Worm (Caenorhabditis elegans): ENCODE data around the gene tag-325.

tag-325 gene

ce11 chrIII:4796039-4796438, 597 bp upstream of the tag-325 start (continued):
- TF ChIP-seq hrde-1 (tag; optimal IDR thresholded peaks at IDR 0.05; ENCODE audit: borderline replicate concordance) (no peak), chd-7 (tag; optimal IDR thresholded peaks at IDR 0.05) (no peak), ceh-40 (GFP tag; IDR thresholded peaks at IDR 0.05) (no peak)

ce11 chrIII:4802707-4803106, 6.1 kb downstream of the tag-325 start, which contains the start of gene metl-5:
TSS of gene metl-5 (plus strand) at chrIII:4803007.
- TF ChIP-seq hsf-1 (GFP tag; IDR thresholded peaks at IDR 0.05) (0 out of 2 replicates have a peak, but pooled peaks have one; percentile 37), madf-6 (GFP tag; IDR thresholded peaks at IDR 0.05) (0 out of 2 replicates have a peak, but pooled peaks have one; percentile 13), snpc-1.3 (tag; optimal IDR thresholded peaks at IDR 0.05; ENCODE audit: insufficient read depth) (no peak)

ce11 chrIII:4806345-4806744, 9.7 kb downstream of the tag-325 start:
- TF ChIP-seq Y95B8A.8 (GFP tag; IDR thresholded peaks at IDR 0.05) (no peak), Y67H2A.10 (GFP tag; conservative IDR thresholded peaks at IDR 0.05) (no peak), mxl-1 (tag; optimal IDR thresholded peaks at IDR 0.05) (no peak), let-526 (GFP tag; IDR thresholded peaks at IDR 0.05) (no peak), cebp-1 (GFP tag; IDR thresholded peaks at IDR 0.05) (no peak), cebp-1 (tag; optimal IDR thresholded peaks at IDR 0.05) (no peak), attf-3 (GFP tag; conservative IDR thresholded peaks at IDR 0.05) (no peak), F39B2.1 (GFP tag; IDR thresholded peaks at IDR 0.05) (no peak), tbp1 (GFP tag; optimal IDR thresholded peaks at IDR 0.05) (no peak), ztf-6 (GFP tag; IDR thresholded peaks at IDR 0.05) (no peak), gei-17 (GFP tag; optimal IDR thresholded peaks at IDR 0.05) (no peak), Y53G8AR.9 (GFP tag; conservative IDR thresholded peaks at IDR 0.05) (no peak), unc-62 (GFP tag; optimal IDR thresholded peaks at IDR 0.05) (no peak), Y53F4B.3 (GFP tag; IDR thresholded peaks at IDR 0.05) (no peak), hlh-12 (tag; optimal IDR thresholded peaks at IDR 0.05) (no peak), rpc-1 (optimal IDR thresholded peaks at IDR 0.05) (no peak), rpc-1 (tag; optimal IDR thresholded peaks at IDR 0.05) (no peak), egrh-3 (GFP tag; IDR thresholded peaks at IDR 0.05) (no peak), F37B4.10 (GFP tag; IDR thresholded peaks at IDR 0.05) (no peak), snpc-1.1 (tag; optimal IDR thresholded peaks at IDR 0.05; ENCODE audit: insufficient read depth) (no peak), nfya-1 (tag; optimal IDR thresholded peaks at IDR 0.05; ENCODE audit: borderline replicate concordance, insufficient read depth) (no peak)

DNA sequence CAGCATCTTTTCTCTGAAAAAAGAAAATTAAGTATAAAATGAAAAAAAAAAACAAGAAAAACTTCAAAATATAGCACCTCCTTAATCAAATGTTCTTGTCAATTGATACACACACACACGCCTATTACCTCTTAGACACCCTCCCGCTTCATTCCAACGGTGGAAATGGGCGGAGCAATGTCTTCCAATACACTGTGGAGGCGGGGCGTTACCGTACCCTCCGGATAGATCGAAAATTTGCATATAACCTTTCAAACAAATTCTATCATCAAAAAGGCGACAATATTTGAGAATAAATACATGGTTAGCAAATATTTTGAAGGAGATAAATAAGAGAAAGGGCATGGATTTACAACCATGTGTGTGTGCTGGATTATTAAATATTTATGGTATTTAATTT, 11.5 kb downstream of the tag-325 start:
- no peak for TF ChIP-seq F57C9.4 (tag; optimal IDR thresholded peaks at IDR 0.05)
- TF ChIP-seq snpc-3.4 (tag; optimal IDR thresholded peaks at IDR 0.05) = peak; percentile 26
- no peak for TF ChIP-seq akir-1 (GFP tag; optimal IDR thresholded peaks at IDR 0.05)
- no peak for TF ChIP-seq ztf-6 (GFP tag; IDR thresholded peaks at IDR 0.05)
- TF ChIP-seq madf-3 (GFP tag; IDR thresholded peaks at IDR 0.05) = 0 out of 2 replicates have a peak, but pooled peaks have one; percentile 42
- TF ChIP-seq C17E4.6 (GFP tag; IDR thresholded peaks at IDR 0.05) = no peak
- TF ChIP-seq Y53F4B.3 (GFP tag; IDR thresholded peaks at IDR 0.05) = no peak
- no peak for TF ChIP-seq D2030.7 (GFP tag; IDR thresholded peaks at IDR 0.05)
- TF ChIP-seq chd-7 (tag; optimal IDR thresholded peaks at IDR 0.05) = no peak
- TF ChIP-seq ztf-18 (tag; optimal IDR thresholded peaks at IDR 0.05) = no peak
- TF ChIP-seq hlh-12 (tag; optimal IDR thresholded peaks at IDR 0.05) = no peak
- no peak for TF ChIP-seq ceh-58 (GFP tag; IDR thresholded peaks at IDR 0.05)
- no peak for TF ChIP-seq nhr-27 (tag; optimal IDR thresholded peaks at IDR 0.05)
- TF ChIP-seq mes-4 (tag; optimal IDR thresholded peaks at IDR 0.05) = no peak
- no peak for TF ChIP-seq hrde-1 (tag; optimal IDR thresholded peaks at IDR 0.05; ENCODE audit: borderline replicate concordance)
- no peak for TF ChIP-seq lin-40 (tag; optimal IDR thresholded peaks at IDR 0.05)
- TF ChIP-seq F39B2.1 (GFP tag; IDR thresholded peaks at IDR 0.05) = no peak
- no peak for TF ChIP-seq Y53G8AR.9 (GFP tag; conservative IDR thresholded peaks at IDR 0.05)
- TF ChIP-seq nhr-90 (tag; optimal IDR thresholded peaks at IDR 0.05) = no peak
- peak; percentile 18; the same call in 1 of the 2 replicates for TF ChIP-seq hsf-1 (GFP tag; IDR thresholded peaks at IDR 0.05)
- TF ChIP-seq madf-6 (GFP tag; IDR thresholded peaks at IDR 0.05) = peak; percentile 47; the same call in 1 of the 2 replicates
- TF ChIP-seq ekl-4 (GFP tag; IDR thresholded peaks at IDR 0.05) = peak; percentile 31; the same call in 1 of the 2 replicates
- no peak for TF ChIP-seq ceh-79 (tag; optimal IDR thresholded peaks at IDR 0.05)
- TF ChIP-seq Y56A3A.18 (GFP tag; IDR thresholded peaks at IDR 0.05) = no peak
- no peak for TF ChIP-seq lin-54 (GFP tag; optimal IDR thresholded peaks at IDR 0.05)
- TF ChIP-seq B0261.1 (tag; optimal IDR thresholded peaks at IDR 0.05) = no peak

Measured in whole organism, young adult.